Worm (Caenorhabditis elegans) whole organism, young adult: ENCODE results near the gene peb-1.
A peak's percentile ranks its signal among the peaks of the same experiment; 100 is the strongest.

ENCODE experiments used
- B0035.1 ChIP-seq: sonication (generic microtip); optimal IDR thresholded peaks from 2 replicates; lab custom pipeline; 2016; ENCODE audit warnings: missing genetic modification characterization, mild to moderate bottlenecking, missing compliant biosample characterization, missing genotype, missing genetic modification reagents
- D2030.7 ChIP-seq: fragments of 200-800 bp; sonication (Bioruptor generic); IDR thresholded peaks from 2 replicates; pipeline ENCODE4 v1.3.6; 2022; ENCODE audit warnings: missing genetic modification reagents, missing genetic modification characterization, missing compliant biosample characterization
- F33H1.4 ChIP-seq: fragments of 200-800 bp; sonication (Bioruptor generic); IDR thresholded peaks from 2 replicates; pipeline ENCODE4 v1.3.6; 2022; ENCODE audit warnings: missing genetic modification reagents, missing genetic modification characterization, missing compliant biosample characterization
- F39B2.1 ChIP-seq: fragments of 200-800 bp; sonication (Bioruptor generic); IDR thresholded peaks from 2 replicates; pipeline ENCODE4 v1.3.6; 2022; ENCODE audit warnings: missing genetic modification reagents, missing genetic modification characterization, missing compliant biosample characterization
- Y56A3A.18 ChIP-seq: fragments of 200-800 bp; sonication (Bioruptor generic); IDR thresholded peaks from 2 replicates; pipeline ENCODE4 v1.3.6; 2022; ENCODE audit warnings: missing genetic modification reagents, missing genetic modification characterization, missing compliant biosample characterization
- attf-3 ChIP-seq: fragments of 200-800 bp; sonication (Bioruptor generic); conservative IDR thresholded peaks from 2 replicates; pipeline ENCODE4 v1.3.6; 2022; ENCODE audit warnings: missing genetic modification reagents, missing genetic modification characterization, missing compliant biosample characterization
- ceh-27 ChIP-seq: fragments of 200-800 bp; sonication (Bioruptor generic); optimal IDR thresholded peaks from 2 replicates; lab custom pipeline; 2018; ENCODE audit warnings: mild to moderate bottlenecking, missing genetic modification characterization, moderate library complexity, missing compliant biosample characterization
- ceh-79 ChIP-seq: sonication (generic microtip); optimal IDR thresholded peaks from 2 replicates; lab custom pipeline; 2017; ENCODE audit warnings: mild to moderate bottlenecking, missing genetic modification characterization, missing compliant biosample characterization
- die-1 ChIP-seq: sonication (generic microtip); optimal IDR thresholded peaks from 2 replicates; lab custom pipeline; 2016; ENCODE audit warnings: missing genotype, mild to moderate bottlenecking, missing genetic modification characterization, missing compliant biosample characterization
- efl-1 ChIP-seq: fragments of 150-350 bp; optimal IDR thresholded peaks from 2 replicates; lab custom pipeline; 2014; ENCODE audit warnings: missing biosample characterization, missing genetic modification reagents, missing genetic modification characterization
- ekl-4 ChIP-seq: fragments of 200-800 bp; sonication (Bioruptor generic); IDR thresholded peaks from 2 replicates; pipeline ENCODE4 v1.3.6; 2022; ENCODE audit warnings: missing genetic modification reagents, missing genetic modification characterization, missing compliant biosample characterization
- hlh-26 ChIP-seq: fragments of 200-800 bp; sonication (Bioruptor generic); conservative IDR thresholded peaks from 2 replicates; pipeline ENCODE4 v1.3.6; 2022; ENCODE audit warnings: missing genetic modification reagents, missing genetic modification characterization, missing compliant biosample characterization
- hmg-1.2 ChIP-seq: fragments of 200-800 bp; sonication (Bioruptor generic); IDR thresholded peaks from 2 replicates; pipeline ENCODE4 v1.3.6; 2022; ENCODE audit warnings: missing genetic modification reagents, missing genetic modification characterization, missing compliant biosample characterization
- hrde-1 ChIP-seq: sonication (generic microtip); optimal IDR thresholded peaks from 2 replicates; lab custom pipeline; 2016; ENCODE audit warnings: missing genetic modification characterization, mild to moderate bottlenecking, missing compliant biosample characterization, moderate library complexity, missing genotype, missing genetic modification reagents, borderline replicate concordance
- hsf-1 ChIP-seq: fragments of 200-800 bp; sonication (Bioruptor generic); IDR thresholded peaks from 2 replicates; pipeline ENCODE4 v1.3.6; 2022; ENCODE audit warnings: missing genetic modification reagents, missing genetic modification characterization, missing compliant biosample characterization
- let-526 ChIP-seq: fragments of 200-800 bp; sonication (Bioruptor generic); IDR thresholded peaks from 2 replicates; pipeline ENCODE4 v1.3.6; 2022; ENCODE audit warnings: missing genetic modification reagents, missing genetic modification characterization, missing compliant biosample characterization
- let-607 ChIP-seq, 2 experiments: fragments of 200-800 bp in 1 of 2; sonication (Bioruptor generic) in 1 of 2; sonication (generic microtip) in 1 of 2; optimal IDR thresholded peaks; 2 replicates each; lab custom pipeline; 2016 to 2018; ENCODE audit warnings: mild to moderate bottlenecking in 2 of 2, missing compliant biosample characterization in 2 of 2, missing genetic modification characterization in 2 of 2, moderate library complexity in 2 of 2, missing genotype in 1 of 2
- lin-35 ChIP-seq, 3 experiments: fragments of 150-350 bp in 2 of 3; sonication (generic microtip) in 1 of 3; optimal IDR thresholded peaks; 2 replicates each; lab custom pipeline; 2014 to 2018; ENCODE audit warnings: missing biosample characterization in 3 of 3, missing genetic modification characterization in 3 of 3, missing genetic modification reagents in 3 of 3
- lir-1 ChIP-seq: fragments of 200-800 bp; sonication (Bioruptor generic); conservative IDR thresholded peaks from 2 replicates; pipeline ENCODE4 v1.3.6; 2022; ENCODE audit warnings: missing genetic modification reagents, missing genetic modification characterization, missing compliant biosample characterization
- madf-3 ChIP-seq: fragments of 200-800 bp; sonication (Bioruptor generic); IDR thresholded peaks from 2 replicates; pipeline ENCODE4 v1.3.6; 2022; ENCODE audit warnings: missing genetic modification reagents, missing genetic modification characterization, missing compliant biosample characterization
- mes-4 ChIP-seq: sonication (generic microtip); optimal IDR thresholded peaks from 2 replicates; lab custom pipeline; 2016; ENCODE audit warnings: missing genotype, missing genetic modification characterization, missing compliant biosample characterization
- nhr-120 ChIP-seq: fragments of 200-800 bp; sonication (Bioruptor generic); IDR thresholded peaks from 2 replicates; pipeline ENCODE4 v1.3.6; 2022; ENCODE audit warnings: missing genetic modification characterization, missing compliant biosample characterization
- nhr-27 ChIP-seq: fragments of 200-800 bp; sonication (Bioruptor generic); optimal IDR thresholded peaks from 2 replicates; lab custom pipeline; 2018; ENCODE audit warnings: mild to moderate bottlenecking, missing genetic modification characterization, moderate library complexity, missing compliant biosample characterization
- nhr-80 ChIP-seq: sonication (generic microtip); optimal IDR thresholded peaks from 2 replicates; lab custom pipeline; 2016; ENCODE audit warnings: missing genetic modification characterization, missing compliant biosample characterization
- nhr-90 ChIP-seq: sonication (generic microtip); optimal IDR thresholded peaks from 2 replicates; lab custom pipeline; 2016; ENCODE audit warnings: missing genotype, mild to moderate bottlenecking, missing genetic modification characterization, missing compliant biosample characterization
- rcor-1 ChIP-seq: fragments of 200-800 bp; sonication (Bioruptor generic); IDR thresholded peaks from 2 replicates; pipeline ENCODE4 v1.3.6; 2022; ENCODE audit warnings: missing genetic modification reagents, missing genetic modification characterization, missing compliant biosample characterization
- rec-8 ChIP-seq, 2 experiments: sonication (generic microtip); optimal IDR thresholded peaks; 2 replicates each; lab custom pipeline; 2016; ENCODE audit warnings: mild to moderate bottlenecking in 2 of 2, missing genetic modification characterization in 2 of 2, missing genetic modification reagents in 2 of 2, missing genotype in 2 of 2, missing biosample characterization in 1 of 2, missing compliant biosample characterization in 1 of 2, moderate library complexity in 1 of 2
- repo-1 ChIP-seq: sonication (generic microtip); optimal IDR thresholded peaks from 2 replicates; lab custom pipeline; 2017; ENCODE audit warnings: mild to moderate bottlenecking, missing genetic modification characterization, missing compliant biosample characterization
- rpc-1 ChIP-seq, 2 experiments: fragments of 150-350 bp in 1 of 2; sonication (generic microtip) in 1 of 2; optimal IDR thresholded peaks; 2 replicates each; lab custom pipeline; 2014 to 2018; ENCODE audit warnings: missing biosample characterization in 1 of 2, missing genetic modification characterization in 1 of 2, missing genetic modification reagents in 1 of 2, missing genotype in 1 of 2
- snpc-1.1 ChIP-seq: sonication (generic microtip); optimal IDR thresholded peaks from 2 replicates; lab custom pipeline; 2017; ENCODE audit warnings: missing genetic modification characterization, mild to moderate bottlenecking, missing compliant biosample characterization, antibody characterized with exemption, moderate library complexity, missing genotype, missing genetic modification reagents; ENCODE audit not compliant: insufficient read depth
- sptf-2 ChIP-seq: fragments of 200-800 bp; sonication (Bioruptor generic); optimal IDR thresholded peaks from 2 replicates; lab custom pipeline; 2018; ENCODE audit warnings: mild to moderate bottlenecking, missing genetic modification characterization, missing compliant biosample characterization
- zfh-2 ChIP-seq: fragments of 200-800 bp; sonication (Bioruptor generic); conservative IDR thresholded peaks from 2 replicates; pipeline ENCODE4 v1.3.6; 2022; ENCODE audit warnings: missing genetic modification reagents, missing genetic modification characterization, missing compliant biosample characterization
- zim-3 ChIP-seq: sonication (generic microtip); optimal IDR thresholded peaks from 2 replicates; lab custom pipeline; 2017; ENCODE audit warnings: mild to moderate bottlenecking, missing genetic modification characterization, moderate library complexity, missing compliant biosample characterization
- ztf-25 ChIP-seq: fragments of 200-800 bp; sonication (Bioruptor generic); IDR thresholded peaks from 2 replicates; pipeline ENCODE4 v1.3.6; 2022; ENCODE audit warnings: missing genetic modification reagents, missing genetic modification characterization, missing compliant biosample characterization

The peb-1 gene

DNA sequence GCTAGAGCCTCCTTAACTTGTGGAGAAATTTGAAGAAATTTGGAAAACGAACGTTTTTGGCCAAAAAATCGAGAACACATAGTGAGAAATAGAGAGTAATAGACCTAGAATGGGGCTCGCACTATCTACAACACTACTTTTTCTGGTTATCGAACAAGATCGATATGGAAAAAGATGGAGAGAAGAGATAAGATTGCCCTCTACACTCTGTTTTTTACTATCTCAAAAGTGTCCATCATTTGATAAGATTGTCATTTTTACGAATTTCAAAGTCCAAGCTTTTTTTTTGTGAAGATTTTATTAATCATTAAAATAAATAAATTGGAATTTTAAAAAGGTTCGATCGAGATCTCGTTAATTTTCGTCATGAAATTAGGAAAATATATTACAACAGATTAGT lies 7.1 kb upstream of the peb-1 start, which contains the start of gene T24C12.3:
TSS of gene T24C12.3 (minus strand) at position 134 of the 400 bp plus-strand sequence.
- TF ChIP-seq hmg-1.2 (GFP tag; lab: Robert Waterston, UW) (no peak), nhr-80 (peak; percentile 79)

ce11 chrX:2204963-2205362 lies 5.9 kb upstream of the peb-1 start, which contains the start of gene T24C12.4:
TSS of gene T24C12.4 (minus strand) at chrX:2205063.
- no peak for TF ChIP-seq snpc-1.1 (tag; lab: Kevin White, UChicago)
- TF ChIP-seq let-607 (tag; optimal IDR thresholded peaks at IDR 0.05; lab: Kevin White, UChicago): no peak
- no peak for TF ChIP-seq repo-1 (tag; lab: Kevin White, UChicago)
- TF ChIP-seq nhr-90 (tag; lab: Kevin White, UChicago): no peak
- TF ChIP-seq F39B2.1 (GFP tag; lab: Robert Waterston, UW): no peak
- no peak for TF ChIP-seq rpc-1 (optimal IDR thresholded peaks at IDR 0.05; lab: Kevin White, UChicago)
- TF ChIP-seq rpc-1 (tag; optimal IDR thresholded peaks at IDR 0.05; lab: Kevin White, UChicago): no peak
- TF ChIP-seq die-1: no peak
- TF ChIP-seq Y56A3A.18 (GFP tag; lab: Robert Waterston, UW): no peak
- no peak for TF ChIP-seq zim-3 (tag; lab: Kevin White, UChicago)

ce11 chrX:2208391-2208790 lies 2.5 kb upstream of the peb-1 start:
- TF ChIP-seq hrde-1 (no peak), rec-8 (tag; optimal IDR thresholded peaks at IDR 0.05; lab: Kevin White, UChicago) (no peak), ekl-4 (GFP tag; lab: Robert Waterston, UW) (no peak), lir-1 (no peak), efl-1 (no peak), hlh-26 (no peak), rcor-1 (no peak)

DNA sequence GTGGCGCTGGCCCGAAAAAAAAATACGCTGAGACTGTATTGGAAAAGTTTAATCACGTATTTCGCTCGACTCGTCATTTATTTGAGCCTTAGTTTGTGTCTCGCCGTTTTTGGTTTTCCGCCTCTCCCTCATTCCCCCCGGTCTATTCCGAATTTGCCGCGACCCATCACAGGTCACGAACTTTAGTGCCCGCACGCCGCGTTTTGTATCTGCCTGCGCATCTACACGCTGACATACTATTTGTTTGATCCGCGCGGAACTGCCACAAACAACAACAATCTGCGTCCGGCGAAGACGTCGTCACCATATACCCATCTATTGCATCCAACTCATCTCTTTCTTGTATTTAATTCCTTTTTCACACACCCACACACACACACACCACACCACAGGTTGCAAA lies 687 bp upstream of the peb-1 start:
- 0 out of 2 replicates have a peak, but pooled peaks have one; percentile 8 for TF ChIP-seq madf-3 (GFP tag; lab: Robert Waterston, UW)
- TF ChIP-seq B0035.1 (tag; lab: Kevin White, UChicago): no peak
- no peak for TF ChIP-seq let-526

DNA sequence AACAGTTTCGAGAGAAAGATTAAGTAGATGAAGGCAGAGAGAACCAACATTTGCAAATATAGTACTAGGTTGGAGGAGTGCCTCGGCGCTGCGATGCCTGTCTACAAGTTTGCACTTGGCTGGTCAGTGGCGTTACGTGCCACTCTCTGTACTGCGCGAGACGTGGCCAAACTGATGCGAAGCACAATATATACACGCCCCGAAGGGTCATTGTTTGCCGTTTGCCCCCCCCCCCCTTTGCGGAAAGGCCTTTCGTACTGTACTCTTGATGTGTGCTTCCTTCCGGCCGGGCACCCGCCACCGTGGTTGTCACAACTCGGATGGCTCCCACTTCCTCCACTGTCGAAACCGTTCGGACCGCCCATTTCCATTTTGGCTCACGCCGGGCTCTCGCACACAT lies 1.3 kb downstream of the peb-1 start:
- TF ChIP-seq nhr-120 (GFP tag; lab: Robert Waterston, UW): no peak
- 0 out of 2 replicates have a peak, but pooled peaks have one; percentile 13 for TF ChIP-seq zfh-2 (GFP tag; lab: Robert Waterston, UW)

DNA sequence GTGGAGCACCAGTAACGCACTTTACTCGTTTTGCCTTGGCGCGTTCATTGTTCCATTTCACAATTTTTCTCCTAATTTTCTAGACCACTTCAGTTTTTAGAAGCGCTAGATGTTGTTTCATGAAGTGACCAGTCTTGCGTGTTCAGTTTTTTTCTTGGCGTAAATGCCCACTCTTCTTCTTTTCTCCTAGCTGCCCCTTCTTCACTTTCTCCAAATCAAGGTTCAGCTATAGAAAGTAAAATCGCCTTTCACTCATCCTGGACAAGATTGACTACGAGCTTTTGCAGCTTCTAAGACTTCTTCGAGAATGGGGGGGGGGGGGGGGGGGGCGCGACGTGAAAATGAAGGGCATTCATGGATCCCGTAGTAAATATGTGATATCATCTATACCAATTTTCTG lies 1.9 kb downstream of the peb-1 start:
- TF ChIP-seq lin-35 (GFP tag; optimal IDR thresholded peaks at IDR 0.05; lab: Kevin White, UChicago): no peak
- TF ChIP-seq ceh-27 (GFP tag; lab: Kevin White, UChicago): no peak
- no peak for TF ChIP-seq F33H1.4
- TF ChIP-seq ztf-25 (GFP tag; lab: Robert Waterston, UW): no peak
- TF ChIP-seq hsf-1: no peak
- no peak for TF ChIP-seq mes-4
- TF ChIP-seq sptf-2 (GFP tag; lab: Kevin White, UChicago): no peak
- TF ChIP-seq attf-3 (GFP tag; lab: Robert Waterston, UW): no peak
- no peak for TF ChIP-seq snpc-1.1 (tag; lab: Kevin White, UChicago)
- no peak for TF ChIP-seq ceh-79 (tag; lab: Kevin White, UChicago)
- no peak for TF ChIP-seq nhr-27 (tag; lab: Kevin White, UChicago)
- no peak for TF ChIP-seq hrde-1
- no peak for TF ChIP-seq D2030.7 (GFP tag; lab: Robert Waterston, UW)
